Fruit fly (Drosophila melanogaster) whole organism, embryonic: ENCODE measurements around the gene fwe.

Source experiments
- BEAF-32 ChIP-seq: fragments of 200-800 bp; sonication (Bioruptor generic); optimal IDR thresholded peaks from 3 replicates; lab custom pipeline; 2017; ENCODE audit warnings: missing biosample characterization, missing genetic modification characterization, mild to moderate bottlenecking, moderate library complexity, missing genetic modification reagents
- CG11093 ChIP-seq: fragments of 200-800 bp; sonication (Bioruptor generic); IDR thresholded peaks from 3 replicates; pipeline ENCODE4 v1.3.6; 2022; ENCODE audit warnings: missing biosample characterization, missing genetic modification characterization
- CG1233 ChIP-seq: fragments of 200-800 bp; sonication (Bioruptor generic); optimal IDR thresholded peaks from 4 replicates; lab custom pipeline; 2018; ENCODE audit warnings: missing biosample characterization, mild to moderate bottlenecking, missing genetic modification characterization
- CG12659 ChIP-seq: fragments of 200-800 bp; sonication (Bioruptor generic); optimal IDR thresholded peaks from 3 replicates; lab custom pipeline; 2017; ENCODE audit warnings: mild to moderate bottlenecking, missing biosample characterization, missing genetic modification reagents, missing genetic modification characterization
- CG13287 ChIP-seq: fragments of 200-800 bp; sonication (Bioruptor generic); IDR thresholded peaks from 2 replicates; pipeline ENCODE4 v1.3.6; 2022; ENCODE audit warnings: missing biosample characterization, missing genetic modification characterization; ENCODE audit not compliant: partially characterized antibody
- CG14441 ChIP-seq: fragments of 200-800 bp; sonication (Bioruptor generic); IDR thresholded peaks from 2 replicates; pipeline ENCODE4 v1.3.6; 2022; ENCODE audit warnings: missing biosample characterization, missing genetic modification characterization
- CG14667 ChIP-seq: fragments of 200-800 bp; sonication (Bioruptor generic); IDR thresholded peaks from 2 replicates; pipeline ENCODE4 v1.3.6; 2022; ENCODE audit warnings: missing biosample characterization, missing genetic modification characterization
- CG14710 ChIP-seq: fragments of 200-800 bp; sonication (Bioruptor generic); optimal IDR thresholded peaks from 3 replicates; lab custom pipeline; 2019; ENCODE audit warnings: missing biosample characterization, mild to moderate bottlenecking, missing genetic modification characterization, moderate library complexity
- CG15011 ChIP-seq: fragments of 200-800 bp; sonication (Bioruptor generic); optimal IDR thresholded peaks from 3 replicates; lab custom pipeline; 2018; ENCODE audit warnings: missing biosample characterization, mild to moderate bottlenecking, missing genetic modification characterization
- CG15269 ChIP-seq: fragments of 200-800 bp; sonication (Bioruptor generic); optimal IDR thresholded peaks from 2 replicates; lab custom pipeline; 2018; ENCODE audit warnings: missing biosample characterization, mild to moderate bottlenecking, missing genetic modification characterization, moderate library complexity
- CG17568 ChIP-seq: fragments of 200-800 bp; sonication (Bioruptor generic); optimal IDR thresholded peaks from 2 replicates; lab custom pipeline; 2018; ENCODE audit warnings: missing biosample characterization, mild to moderate bottlenecking, missing genetic modification characterization, moderate library complexity
- CG17802 ChIP-seq: fragments of 200-800 bp; sonication (Bioruptor generic); optimal IDR thresholded peaks from 2 replicates; lab custom pipeline; 2018; ENCODE audit warnings: missing biosample characterization, mild to moderate bottlenecking, missing genetic modification characterization, moderate library complexity
- CG18619 ChIP-seq: fragments of 200-800 bp; sonication (Bioruptor generic); optimal IDR thresholded peaks from 3 replicates; lab custom pipeline; 2017; ENCODE audit warnings: missing biosample characterization, mild to moderate bottlenecking, missing genetic modification characterization
- CG2202 ChIP-seq: fragments of 200-800 bp; sonication (Bioruptor generic); optimal IDR thresholded peaks from 2 replicates; lab custom pipeline; 2018; ENCODE audit warnings: missing biosample characterization, mild to moderate bottlenecking, missing genetic modification characterization
- CG30020 ChIP-seq: fragments of 200-800 bp; optimal IDR thresholded peaks from 2 replicates; lab custom pipeline; 2019; ENCODE audit warnings: missing biosample characterization, mild to moderate bottlenecking, missing genetic modification characterization, moderate library complexity
- CG5245 ChIP-seq: fragments of 200-800 bp; sonication (Bioruptor generic); optimal IDR thresholded peaks from 3 replicates; lab custom pipeline; 2016; ENCODE audit warnings: missing biosample characterization, missing genetic modification characterization
- CG6765 ChIP-seq: fragments of 200-800 bp; sonication (Bioruptor generic); optimal IDR thresholded peaks from 3 replicates; lab custom pipeline; 2017; ENCODE audit warnings: missing biosample characterization, mild to moderate bottlenecking, missing genetic modification characterization
- CG7987 ChIP-seq: fragments of 200-800 bp; sonication (Bioruptor generic); optimal IDR thresholded peaks from 2 replicates; lab custom pipeline; 2018; ENCODE audit warnings: missing biosample characterization, mild to moderate bottlenecking, missing genetic modification characterization, moderate library complexity
- Dll ChIP-seq: fragments of 200-800 bp; sonication (Bioruptor generic); IDR thresholded peaks from 4 replicates; pipeline ENCODE4 v1.3.6; 2022; ENCODE audit warnings: missing biosample characterization, missing genetic modification characterization; ENCODE audit not compliant: partially characterized antibody
- Ets65A ChIP-seq: fragments of 200-800 bp; sonication (Bioruptor generic); peaks from one replicate; lab custom pipeline; 2016; ENCODE audit warnings: missing biosample characterization, missing genetic modification characterization
- Ets97D ChIP-seq: fragments of 200-800 bp; sonication (Bioruptor generic); optimal IDR thresholded peaks from 3 replicates; lab custom pipeline; 2016; ENCODE audit warnings: missing biosample characterization, missing genetic modification characterization
- Fer3 ChIP-seq: fragments of 200-800 bp; sonication (Bioruptor generic); optimal IDR thresholded peaks from 2 replicates; lab custom pipeline; 2018; ENCODE audit warnings: missing biosample characterization, mild to moderate bottlenecking, missing genetic modification characterization, moderate library complexity
- H15 ChIP-seq: fragments of 200-800 bp; sonication (Bioruptor generic); IDR thresholded peaks from 3 replicates; pipeline ENCODE4 v1.3.6; 2022; ENCODE audit warnings: missing biosample characterization, missing genetic modification characterization
- HLH4C ChIP-seq: fragments of 200-800 bp; sonication (Bioruptor generic); IDR thresholded peaks from 3 replicates; pipeline ENCODE4 v1.3.6; 2022; ENCODE audit warnings: missing biosample characterization, missing genetic modification characterization; ENCODE audit not compliant: partially characterized antibody
- HLH54F ChIP-seq: fragments of 200-800 bp; sonication (Bioruptor generic); optimal IDR thresholded peaks from 3 replicates; lab custom pipeline; 2016; ENCODE audit warnings: missing biosample characterization, missing genetic modification characterization
- Hmr ChIP-seq: fragments of 200-800 bp; sonication (Bioruptor generic); optimal IDR thresholded peaks from 3 replicates; lab custom pipeline; 2017; ENCODE audit warnings: mild to moderate bottlenecking, missing biosample characterization, missing genetic modification reagents, missing genetic modification characterization
- Kr ChIP-seq: fragments of 200-800 bp; sonication (Bioruptor generic); optimal IDR thresholded peaks from 2 replicates; lab custom pipeline; 2017; ENCODE audit warnings: missing biosample characterization, mild to moderate bottlenecking, missing genetic modification characterization
- MTF-1 ChIP-seq: fragments of 200-800 bp; sonication (Bioruptor generic); optimal IDR thresholded peaks from 2 replicates; lab custom pipeline; 2018; ENCODE audit warnings: missing biosample characterization, mild to moderate bottlenecking, missing genetic modification characterization, borderline replicate concordance
- NfI ChIP-seq: fragments of 200-800 bp; sonication (Bioruptor generic); optimal IDR thresholded peaks from 3 replicates; lab custom pipeline; 2018; ENCODE audit warnings: missing biosample characterization, mild to moderate bottlenecking, missing genetic modification characterization, moderate library complexity
- Scr ChIP-seq: fragments of 200-800 bp; sonication (Bioruptor generic); IDR thresholded peaks from 2 replicates; pipeline ENCODE4 v1.3.6; 2022; ENCODE audit warnings: missing biosample characterization, missing genetic modification characterization; ENCODE audit not compliant: partially characterized antibody
- Sin3A ChIP-seq: fragments of >200 bp; optimal IDR thresholded peaks from 2 replicates; lab custom pipeline; 2018
- cwo ChIP-seq: fragments of 200-800 bp; sonication (Bioruptor generic); optimal IDR thresholded peaks from 3 replicates; lab custom pipeline; 2017; ENCODE audit warnings: missing biosample characterization, missing genetic modification characterization, mild to moderate bottlenecking, moderate library complexity, missing genetic modification reagents
- dan ChIP-seq: fragments of 200-800 bp; sonication (Bioruptor generic); IDR thresholded peaks from 2 replicates; pipeline ENCODE4 v1.3.6; 2022; ENCODE audit warnings: missing biosample characterization, missing genetic modification characterization
- grau ChIP-seq: fragments of 200-800 bp; optimal IDR thresholded peaks from 3 replicates; lab custom pipeline; 2019; ENCODE audit warnings: missing biosample characterization, mild to moderate bottlenecking, missing genetic modification characterization, moderate library complexity
- lmd ChIP-seq: fragments of 200-800 bp; sonication (Bioruptor generic); IDR thresholded peaks from 2 replicates; pipeline ENCODE4 v1.3.6; 2022; ENCODE audit warnings: missing biosample characterization, missing genetic modification characterization
- lola ChIP-seq, 3 experiments: fragments of >200 bp in 2 of 3; fragments of 200-800 bp in 1 of 3; sonication (Bioruptor generic) in 1 of 3; optimal IDR thresholded peaks; 2 replicates each; lab custom pipeline; 2017 to 2019; ENCODE audit warnings: missing biosample characterization in 3 of 3, missing genetic modification characterization in 3 of 3, mild to moderate bottlenecking in 1 of 3, moderate library complexity in 1 of 3
- phol ChIP-seq: fragments of 200-800 bp; sonication (Bioruptor generic); optimal IDR thresholded peaks from 3 replicates; lab custom pipeline; 2018; ENCODE audit warnings: missing biosample characterization, mild to moderate bottlenecking, missing genetic modification characterization, moderate library complexity
- repo ChIP-seq: fragments of 200-800 bp; sonication (Bioruptor generic); optimal IDR thresholded peaks from 2 replicates; lab custom pipeline; 2016; ENCODE audit warnings: missing biosample characterization, missing genetic modification characterization
- run ChIP-seq: fragments of 200-800 bp; sonication (Bioruptor generic); optimal IDR thresholded peaks from 3 replicates; lab custom pipeline; 2018; ENCODE audit warnings: missing biosample characterization, mild to moderate bottlenecking, missing genetic modification characterization
- sens ChIP-seq: fragments of 200-800 bp; sonication (Bioruptor generic); peaks from one replicate; lab custom pipeline; 2016; ENCODE audit warnings: missing biosample characterization, missing genetic modification characterization
- seq ChIP-seq: fragments of 200-800 bp; sonication (Bioruptor generic); IDR thresholded peaks from 2 replicates; pipeline ENCODE4 v1.3.6; 2022; ENCODE audit warnings: missing biosample characterization, missing genetic modification characterization
- sna ChIP-seq: fragments of 200-800 bp; sonication (Bioruptor generic); IDR thresholded peaks from 2 replicates; pipeline ENCODE4 v1.3.6; 2022; ENCODE audit warnings: missing biosample characterization, missing genetic modification characterization; ENCODE audit not compliant: partially characterized antibody
- sqz ChIP-seq: fragments of 200-800 bp; sonication (Bioruptor generic); optimal IDR thresholded peaks from 3 replicates; lab custom pipeline; 2018; ENCODE audit warnings: missing biosample characterization, mild to moderate bottlenecking, missing genetic modification characterization
- unc-4 ChIP-seq: fragments of 200-800 bp; sonication (Bioruptor generic); IDR thresholded peaks from 2 replicates; pipeline ENCODE4 v1.3.6; 2022; ENCODE audit warnings: missing biosample characterization, missing genetic modification characterization; ENCODE audit not compliant: partially characterized antibody
- unpg ChIP-seq: fragments of 200-800 bp; sonication (Bioruptor generic); optimal IDR thresholded peaks from 3 replicates; lab custom pipeline; 2018; ENCODE audit warnings: missing biosample characterization, mild to moderate bottlenecking, missing genetic modification characterization, moderate library complexity
- wek ChIP-seq: fragments of 200-800 bp; sonication (Bioruptor generic); optimal IDR thresholded peaks from 3 replicates; lab custom pipeline; 2018; ENCODE audit warnings: missing biosample characterization, mild to moderate bottlenecking, missing genetic modification characterization, moderate library complexity

Gene fwe

DNA sequence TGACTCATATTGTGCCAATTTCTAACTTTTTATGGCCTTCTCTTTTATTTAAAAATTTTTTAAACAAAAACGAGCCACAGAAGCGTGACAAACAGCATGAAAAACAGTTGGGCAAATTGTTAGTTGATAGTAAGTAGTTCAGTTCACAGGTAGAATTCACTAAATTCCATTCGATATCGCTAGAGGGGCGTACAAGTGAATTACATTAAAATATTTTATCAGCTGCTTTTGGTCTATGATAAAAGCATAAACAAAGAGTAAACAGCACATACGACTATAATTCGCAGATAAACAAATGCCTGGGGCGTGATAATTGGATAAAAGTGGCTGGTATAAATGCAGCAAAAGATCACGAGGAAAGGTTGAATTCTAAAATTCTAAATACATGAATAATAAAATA lies 2.2 kb downstream of the fwe start (continued):
- TF ChIP-seq CG5245 (GFP tag; lab: Kevin White, UChicago) (no peak), CG14441 (GFP tag; lab: Robert Waterston, UW) (peak; percentile 35; the same call in 1 of the 2 replicates), CG1233 (GFP tag; lab: Kevin White, UChicago) (peak; percentile 37), CG17802 (tag; lab: Kevin White, UChicago) (no peak), cwo (GFP tag; lab: Kevin White, UChicago) (peak; percentile 61), run (no peak), CG30020 (tag; lab: Kevin White, UChicago) (no peak), HLH54F (GFP tag; lab: Kevin White, UChicago) (no peak), CG14667 (GFP tag; lab: Robert Waterston, UW) (no peak), wek (GFP tag; lab: Kevin White, UChicago) (peak; percentile 48), CG15011 (GFP tag; lab: Kevin White, UChicago) (peak; percentile 48), repo (GFP tag; lab: Kevin White, UChicago) (no peak), seq (GFP tag; lab: Robert Waterston, UW) (no peak), NfI (GFP tag; lab: Kevin White, UChicago) (peak; percentile 20), CG18619 (GFP tag; lab: Kevin White, UChicago) (peak; percentile 0), Dll (GFP tag; lab: Robert Waterston, UW) (no peak), CG12659 (GFP tag; lab: Kevin White, UChicago) (peak; percentile 27), Hmr (peak; percentile 66), CG15269 (tag; lab: Kevin White, UChicago) (peak; percentile 49), grau (tag; lab: Kevin White, UChicago) (peak; percentile 8), CG6765 (GFP tag; lab: Kevin White, UChicago) (peak; percentile 76), CG17568 (peak; percentile 34), H15 (GFP tag; lab: Robert Waterston, UW) (no peak), CG2202 (tag; lab: Kevin White, UChicago) (no peak), lmd (GFP tag; lab: Robert Waterston, UW) (no peak), Sin3A (lab: Kevin White, UChicago) (no peak), dan (GFP tag; lab: Robert Waterston, UW) (no peak), Fer3 (peak; percentile 53), phol (no peak), unpg (GFP tag; lab: Kevin White, UChicago) (peak; percentile 9), Kr (GFP tag; lab: Kevin White, UChicago) (no peak), CG11093 (no peak), MTF-1 (GFP tag; lab: Kevin White, UChicago) (peak; percentile 4), sqz (GFP tag; lab: Kevin White, UChicago) (no peak), Ets65A (peak; percentile 5), CG7987 (GFP tag; lab: Kevin White, UChicago) (peak; percentile 37), Ets97D (no peak)

DNA sequence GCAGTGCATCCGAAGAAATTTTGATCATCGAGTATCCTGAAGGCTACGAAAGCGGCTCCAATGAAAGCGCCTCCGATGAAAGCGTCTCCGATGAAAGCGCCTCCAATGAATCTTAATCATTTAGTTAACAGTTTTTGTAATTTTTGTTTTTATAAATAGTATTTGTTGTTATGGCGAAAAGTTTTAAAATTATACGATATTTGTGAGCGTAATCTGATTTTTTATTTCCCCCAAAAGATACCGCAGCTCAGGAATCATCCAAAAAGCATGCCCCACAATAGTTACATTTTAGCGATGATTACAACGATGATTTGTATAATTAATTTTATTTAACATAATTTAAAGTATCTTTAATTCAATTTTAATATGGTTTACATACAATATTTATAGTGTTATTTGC lies 6.4 kb downstream of the fwe start:
- TF ChIP-seq BEAF-32 (peak; percentile 33), CG13287 (GFP tag; lab: Robert Waterston, UW) (peak; percentile 32; the same call in 1 of the 2 replicates), CG14710 (tag; lab: Kevin White, UChicago) (no peak), sna (GFP tag; lab: Robert Waterston, UW) (no peak), Scr (GFP tag; lab: Robert Waterston, UW) (peak; percentile 43), unc-4 (GFP tag; lab: Robert Waterston, UW) (peak; percentile 27; the same call in 1 of the 2 replicates), lola (GFP tag; optimal IDR thresholded peaks at IDR 0.05; lab: Kevin White, UChicago) (peak in 1 of 3 experiments; percentile 39), sens (GFP tag; lab: Kevin White, UChicago) (peak; percentile 62), HLH4C (GFP tag; lab: Robert Waterston, UW) (0 out of 3 replicates have a peak, but pooled peaks have one; percentile 24)
